Worm (Caenorhabditis elegans) whole organism, early embryonic: ENCODE data around the gene znf-207.

Experiments
- ama-1 ChIP-seq: fragments of 150-350 bp; optimal IDR thresholded peaks from 2 replicates; lab custom pipeline; 2014
- flt-1 ChIP-seq: fragments of 200-800 bp; sonication (Bioruptor generic); IDR thresholded peaks from 2 replicates; pipeline ENCODE4 v1.3.6; 2022; ENCODE audit warnings: missing genetic modification characterization, missing compliant biosample characterization
- hmbx-1 ChIP-seq: sonication (generic microtip); optimal IDR thresholded peaks from 2 replicates; lab custom pipeline; 2016; ENCODE audit warnings: mild to moderate bottlenecking, missing genetic modification characterization, missing compliant biosample characterization
- hmg-4 ChIP-seq: fragments of 200-800 bp; sonication (Bioruptor generic); optimal IDR thresholded peaks from 2 replicates; lab custom pipeline; 2018; ENCODE audit warnings: mild to moderate bottlenecking, missing genetic modification characterization, missing compliant biosample characterization
- hnd-1 ChIP-seq: sonication (generic microtip); optimal IDR thresholded peaks from 2 replicates; lab custom pipeline; 2016; ENCODE audit warnings: missing genetic modification characterization, missing compliant biosample characterization
- sea-1 ChIP-seq: fragments of 200-800 bp; sonication (Bioruptor generic); conservative IDR thresholded peaks from 2 replicates; pipeline ENCODE4 v1.3.6; 2022; ENCODE audit warnings: missing genetic modification characterization, missing compliant biosample characterization
- tra-4 ChIP-seq: sonication (generic microtip); optimal IDR thresholded peaks from 2 replicates; lab custom pipeline; 2017; ENCODE audit warnings: missing genetic modification characterization, missing compliant biosample characterization

DNA sequence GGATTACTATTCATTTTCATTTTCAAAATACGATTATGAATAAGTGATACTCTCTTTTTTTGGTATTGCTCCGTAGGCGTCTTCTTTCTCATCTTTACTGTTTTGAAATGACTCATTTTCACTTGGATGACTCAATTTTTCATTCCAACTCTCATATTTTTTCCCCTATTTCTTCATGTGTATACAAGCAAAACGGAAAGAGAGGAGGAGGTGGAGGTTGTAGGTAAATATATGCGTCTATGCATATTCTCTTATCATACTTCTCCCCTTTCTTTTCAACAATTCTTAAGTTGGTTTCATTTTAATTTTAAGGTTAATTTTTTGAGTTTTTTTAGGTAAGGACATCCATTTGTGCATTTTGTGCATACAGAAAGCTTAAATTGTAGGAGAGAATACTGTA lies 24.7 kb upstream of the znf-207 start:
- no peak for TF ChIP-seq hmbx-1
- no peak for TF ChIP-seq hmg-4 (GFP tag; lab: Kevin White, UChicago)
- no peak for TF ChIP-seq tra-4 (tag; lab: Kevin White, UChicago)
- no peak for TF ChIP-seq hnd-1
- TF ChIP-seq flt-1 (GFP tag; lab: Robert Waterston, UW): no peak
- no peak for TF ChIP-seq sea-1 (GFP tag; lab: Robert Waterston, UW)
- TF ChIP-seq ama-1 (lab: Kevin White, UChicago): no peak
